Worm (Caenorhabditis elegans) whole organism, L4 larva: ENCODE data around the gene F19C7.8.

Source experiments
- ama-1 ChIP-seq: fragments of 150-350 bp; optimal IDR thresholded peaks from 2 replicates; lab custom pipeline; 2014; ENCODE audit warnings: inconsistent platforms, mixed read lengths
- ceh-62 ChIP-seq: sonication (generic microtip); optimal IDR thresholded peaks from 2 replicates; lab custom pipeline; 2017; ENCODE audit warnings: missing biosample characterization, missing genetic modification characterization
- dmd-6 ChIP-seq: fragments of 200-800 bp; sonication (Bioruptor generic); IDR thresholded peaks from 2 replicates; pipeline ENCODE4 v1.3.6; 2022; ENCODE audit warnings: missing genetic modification reagents, missing genetic modification characterization, missing compliant biosample characterization
- lin-39 ChIP-seq: fragments of 150-350 bp; optimal IDR thresholded peaks from 2 replicates; lab custom pipeline; 2014; ENCODE audit warnings: missing biosample characterization, missing genetic modification reagents, missing genetic modification characterization
- nhr-25 ChIP-seq: sonication (generic microtip); optimal IDR thresholded peaks from 2 replicates; lab custom pipeline; 2017; ENCODE audit warnings: missing genetic modification characterization, mild to moderate bottlenecking, missing compliant biosample characterization, antibody characterized with exemption, moderate library complexity, borderline replicate concordance; ENCODE audit not compliant: insufficient read depth
- nhr-28 ChIP-seq: fragments of 150-350 bp; optimal IDR thresholded peaks from 2 replicates; lab custom pipeline; 2014; ENCODE audit warnings: missing biosample characterization, missing genetic modification characterization
- nhr-42 ChIP-seq: fragments of 200-800 bp; sonication (Bioruptor generic); IDR thresholded peaks from 2 replicates; pipeline ENCODE4 v1.3.6; 2022; ENCODE audit warnings: missing genetic modification characterization, missing compliant biosample characterization
- nhr-77 ChIP-seq: fragments of 150-350 bp; optimal IDR thresholded peaks from 2 replicates; lab custom pipeline; 2014; ENCODE audit warnings: missing biosample characterization, missing genetic modification characterization
- rbr-2 ChIP-seq: sonication (generic microtip); optimal IDR thresholded peaks from 2 replicates; lab custom pipeline; 2016; ENCODE audit warnings: missing genotype, missing genetic modification characterization, missing compliant biosample characterization
- snpc-1.2 ChIP-seq: fragments of 200-800 bp; sonication (Bioruptor generic); IDR thresholded peaks from 2 replicates; pipeline ENCODE4 v1.3.6; 2022; ENCODE audit warnings: missing genetic modification reagents, missing genetic modification characterization, missing compliant biosample characterization
- zfp-3 ChIP-seq: fragments of 200-800 bp; sonication (Bioruptor generic); conservative IDR thresholded peaks from 2 replicates; pipeline ENCODE4 v1.3.6; 2022; ENCODE audit warnings: missing genetic modification reagents, missing genetic modification characterization, missing compliant biosample characterization

DNA sequence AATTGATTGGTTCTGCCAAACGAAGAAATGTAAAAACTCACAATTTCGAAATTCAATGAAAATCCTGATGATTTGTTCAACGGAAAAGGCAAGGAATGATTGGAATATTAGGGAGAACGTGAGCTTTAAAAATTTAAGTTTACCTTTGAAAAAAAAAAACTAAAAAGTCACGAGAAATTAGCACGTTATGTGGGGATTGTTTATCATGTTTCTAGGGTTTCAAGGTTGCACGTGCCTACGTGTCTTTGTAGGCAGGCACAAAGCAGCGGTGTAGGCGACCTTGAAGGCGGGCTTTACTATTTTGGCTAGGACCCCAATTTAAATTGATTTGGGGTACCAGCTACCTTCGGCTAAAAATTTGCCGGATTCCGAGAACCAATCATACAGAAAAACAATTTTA lies 70.6 kb downstream of the F19C7.8 start, which contains the start of gene F28E10.4:
- TF ChIP-seq zfp-3 (GFP tag; lab: Robert Waterston, UW) (no peak), ceh-62 (tag; lab: Kevin White, UChicago) (no peak), nhr-77 (tag; lab: Kevin White, UChicago) (no peak), snpc-1.2 (GFP tag; lab: Robert Waterston, UW) (no peak), nhr-42 (no peak), nhr-25 (no peak), dmd-6 (GFP tag; lab: Robert Waterston, UW) (no peak), ama-1 (no peak), rbr-2 (tag; lab: Kevin White, UChicago) (no peak), nhr-28 (no peak), lin-39 (tag; lab: Kevin White, UChicago) (no peak)
